Worm (Caenorhabditis elegans): Measurements from ENCODE around the gene pqn-71.
A peak's percentile ranks its signal among the peaks of the same experiment; 100 is the strongest.

ce11 chrV:15512856-15513756 lies 47.6 kb downstream of the pqn-71 start:
- peak; percentile 18 for TF ChIP-seq B0261.1 (tag; optimal IDR thresholded peaks at IDR 0.05)
- no peak for TF ChIP-seq zim-3 (tag; optimal IDR thresholded peaks at IDR 0.05)
- no peak for TF ChIP-seq ztf-6 (GFP tag; IDR thresholded peaks at IDR 0.05)
- no peak for TF ChIP-seq snpc-4 (GFP tag; optimal IDR thresholded peaks at IDR 0.05)
- TF ChIP-seq snpc-4 (tag; optimal IDR thresholded peaks at IDR 0.05): peak in 2 of 4 experiments; percentile 6 to 23
- no peak for TF ChIP-seq madf-8 (GFP tag; conservative IDR thresholded peaks at IDR 0.05)
- TF ChIP-seq ztf-26 (tag; optimal IDR thresholded peaks at IDR 0.05): no peak
- TF ChIP-seq aptf-2 (GFP tag; conservative IDR thresholded peaks at IDR 0.05): no peak
- no peak for TF ChIP-seq F55B11.4 (tag; optimal IDR thresholded peaks at IDR 0.05; ENCODE audit: borderline replicate concordance, insufficient read depth)
- peak; percentile 96 for TF ChIP-seq B0336.3 (GFP tag; IDR thresholded peaks at IDR 0.05)
- TF ChIP-seq ztf-18 (tag; optimal IDR thresholded peaks at IDR 0.05): peak; percentile 50
- TF ChIP-seq ama-1 (optimal IDR thresholded peaks at IDR 0.05): no peak
- no peak for TF ChIP-seq ama-1 (GFP tag; optimal IDR thresholded peaks at IDR 0.05)

All from whole organism, young adult.